Worm (Caenorhabditis elegans) whole organism, L2 larva: Measurements from ENCODE around the gene srh-97.

ENCODE experiments used
- R02D3.7 ChIP-seq: fragments of 150-350 bp; optimal IDR thresholded peaks from 2 replicates; lab custom pipeline; 2014; ENCODE audit warnings: missing biosample characterization, missing genetic modification characterization
- aly-2 ChIP-seq: fragments of 150-350 bp; optimal IDR thresholded peaks from 2 replicates; lab custom pipeline; 2014; ENCODE audit warnings: missing biosample characterization, missing genetic modification characterization
- mdl-1 ChIP-seq, 2 experiments: fragments of 150-350 bp in 1 of 2; sonication (generic microtip) in 1 of 2; optimal IDR thresholded peaks; 2 replicates each; lab custom pipeline; 2017; ENCODE audit warnings: missing biosample characterization in 2 of 2, missing genetic modification characterization in 2 of 2
- sma-3 ChIP-seq: sonication (generic microtip); optimal IDR thresholded peaks from 2 replicates; lab custom pipeline; 2016; ENCODE audit warnings: missing genetic modification reagents, missing genetic modification characterization, missing compliant biosample characterization
- snpc-4 ChIP-seq: fragments of 150-350 bp; optimal IDR thresholded peaks from 2 replicates; lab custom pipeline; 2014; ENCODE audit warnings: missing biosample characterization, missing genetic modification characterization
- zag-1 ChIP-seq: fragments of 150-350 bp; optimal IDR thresholded peaks from 2 replicates; lab custom pipeline; 2014; ENCODE audit warnings: missing biosample characterization, missing genetic modification characterization

- TF ChIP-seq zag-1 (tag; lab: Kevin White, UChicago) (no peak), mdl-1 (tag; optimal IDR thresholded peaks at IDR 0.05; lab: Kevin White, UChicago) (no peak), sma-3 (no peak), snpc-4 (no peak), aly-2 (tag; lab: Kevin White, UChicago) (no peak), R02D3.7 (tag; lab: Kevin White, UChicago) (no peak)
These were observed 43.5 kb upstream of the srh-97 start for ce11 chrV:16973338-16973737.
